Worm (Caenorhabditis elegans): ENCODE measurements around the gene srd-13.

- TF ChIP-seq nhr-6 (tag; optimal IDR thresholded peaks at IDR 0.05) = no peak
- TF ChIP-seq lin-11 (tag; optimal IDR thresholded peaks at IDR 0.05) = no peak
- TF ChIP-seq ztf-4 (tag; optimal IDR thresholded peaks at IDR 0.05) = no peak
- no peak for TF ChIP-seq elt-3 (tag; optimal IDR thresholded peaks at IDR 0.05)
Observed at ce11 chrIV:5666115-5667028, 30.9 kb upstream of the srd-13 start.
